Worm (Caenorhabditis elegans) whole organism, L2 larva: ENCODE data around the gene acdh-12.

Source experiments
- skn-1 ChIP-seq: sonication (generic microtip); optimal IDR thresholded peaks from 2 replicates; lab custom pipeline; 2017; ENCODE audit warnings: missing biosample characterization, missing genetic modification characterization
- snpc-4 ChIP-seq: fragments of 150-350 bp; optimal IDR thresholded peaks from 2 replicates; lab custom pipeline; 2014; ENCODE audit warnings: missing biosample characterization, missing genetic modification characterization

DNA sequence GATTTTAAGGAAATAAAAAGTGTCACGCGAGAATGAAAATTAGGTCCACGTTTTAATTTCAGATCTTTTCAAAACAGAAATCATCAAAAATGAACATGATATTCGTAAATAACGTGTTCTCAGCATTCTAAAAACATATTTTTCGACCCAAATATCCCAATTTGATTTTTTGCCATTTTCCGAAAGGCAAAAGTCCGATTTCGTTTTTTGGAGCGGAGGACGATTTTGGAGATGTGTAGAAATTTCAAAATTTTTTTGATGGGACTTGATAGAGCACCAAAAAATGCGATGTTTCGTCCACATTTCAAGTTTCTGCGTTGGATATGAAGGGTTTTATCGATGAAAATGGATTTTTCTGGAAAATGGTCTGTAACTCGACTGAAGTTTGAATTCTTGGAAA lies 35.2 kb upstream of the acdh-12 start:
- TF ChIP-seq snpc-4: no peak
- no peak for TF ChIP-seq skn-1 (tag; lab: Kevin White, UChicago)
